Fruit fly (Drosophila melanogaster): ENCODE data around the gene CG17564.

dm6 chr2L:19327828-19328227, 28.1 kb upstream of the CG17564 start:
- TF ChIP-seq CG8478 (optimal IDR thresholded peaks at IDR 0.05): no peak
- TF ChIP-seq CTCF (optimal IDR thresholded peaks at IDR 0.05): no peak

All from S2 (cell line).